Worm (Caenorhabditis elegans) whole organism, L1 larva: ENCODE data around the gene F17H10.1.

Experiments used
- C34B4.2 ChIP-seq: sonication (generic microtip); optimal IDR thresholded peaks from 2 replicates; lab custom pipeline; 2017; ENCODE audit warnings: mild to moderate bottlenecking, missing genetic modification characterization, missing compliant biosample characterization
- ceh-82 ChIP-seq, 3 experiments: fragments of 150-350 bp in 1 of 3; sonication (generic microtip) in 2 of 3; optimal IDR thresholded peaks; 2 replicates each; lab custom pipeline; 2014 to 2017; ENCODE audit warnings: missing biosample characterization in 3 of 3, missing genetic modification characterization in 3 of 3
- ces-1 ChIP-seq: fragments of 150-350 bp; optimal IDR thresholded peaks from 2 replicates; lab custom pipeline; 2014; ENCODE audit warnings: missing biosample characterization, missing genetic modification reagents, missing genetic modification characterization
- efl-3 ChIP-seq: fragments of 200-800 bp; sonication (Bioruptor generic); optimal IDR thresholded peaks from 2 replicates; lab custom pipeline; 2018; ENCODE audit warnings: mild to moderate bottlenecking, missing genetic modification characterization, missing compliant biosample characterization
- lsy-2 ChIP-seq, 2 experiments: fragments of 150-350 bp; optimal IDR thresholded peaks; 2 replicates each; lab custom pipeline; 2014; ENCODE audit warnings: missing biosample characterization in 2 of 2, missing genetic modification characterization in 2 of 2
- nhr-28 ChIP-seq: fragments of 150-350 bp; optimal IDR thresholded peaks from 2 replicates; lab custom pipeline; 2014; ENCODE audit warnings: missing biosample characterization, missing genetic modification characterization
- nhr-47 ChIP-seq: sonication (generic microtip); optimal IDR thresholded peaks from 2 replicates; lab custom pipeline; 2016; ENCODE audit warnings: mild to moderate bottlenecking, missing genetic modification characterization, moderate library complexity, missing compliant biosample characterization
- snu-23 ChIP-seq: sonication (generic microtip); optimal IDR thresholded peaks from 2 replicates; lab custom pipeline; 2016; ENCODE audit warnings: missing genetic modification characterization, missing compliant biosample characterization
- sox-4 ChIP-seq: sonication (generic microtip); optimal IDR thresholded peaks from 2 replicates; lab custom pipeline; 2016; ENCODE audit warnings: missing genetic modification characterization, missing compliant biosample characterization
- zag-1 ChIP-seq: fragments of 150-350 bp; optimal IDR thresholded peaks from 2 replicates; lab custom pipeline; 2014; ENCODE audit warnings: missing biosample characterization, missing genetic modification characterization
- ztf-11 ChIP-seq, 2 experiments: sonication (generic microtip); optimal IDR thresholded peaks; 2 replicates each; lab custom pipeline; 2016 to 2017; ENCODE audit warnings: missing genetic modification characterization in 2 of 2, missing biosample characterization in 1 of 2, missing compliant biosample characterization in 1 of 2

DNA sequence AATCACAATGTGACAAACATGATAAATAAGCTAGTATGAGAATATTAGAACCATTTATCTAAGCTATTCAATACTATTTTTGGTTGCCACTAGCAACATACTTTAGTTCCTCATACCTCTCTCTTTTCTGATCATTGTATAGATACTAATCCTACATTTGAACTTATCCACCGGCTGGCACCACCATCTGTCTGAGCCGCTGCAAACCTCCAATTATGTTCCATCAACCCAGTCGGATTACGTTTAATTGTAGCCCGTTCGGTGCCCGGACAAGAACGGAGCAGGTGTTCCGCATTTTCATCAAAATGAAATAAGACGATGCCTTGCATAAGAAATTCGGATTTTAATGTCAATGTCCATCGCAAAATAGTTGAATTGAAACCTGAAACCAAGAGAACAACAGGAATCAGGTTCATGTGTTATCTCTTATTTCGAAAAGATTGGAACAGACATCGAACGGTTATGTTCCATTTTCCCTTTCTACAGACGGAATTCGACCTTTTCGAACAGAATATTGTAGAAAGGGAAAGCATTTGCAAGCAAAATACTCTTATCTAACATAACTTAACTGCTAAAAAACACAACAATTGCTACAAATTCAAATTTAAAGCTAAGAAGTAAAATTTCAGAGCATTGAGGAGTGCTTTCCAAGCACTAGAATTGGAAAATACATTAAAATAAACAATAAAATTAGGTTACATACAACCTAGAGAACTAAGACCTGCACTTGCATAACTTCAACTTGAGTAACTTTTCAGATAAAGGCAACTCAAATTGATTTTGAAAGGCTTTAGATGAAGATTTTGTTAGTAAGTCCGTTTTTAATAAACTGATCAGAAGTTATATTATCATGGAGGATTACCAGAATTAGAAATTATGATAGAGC lies 41.2 kb downstream of the F17H10.1 start:
- TF ChIP-seq nhr-28 (tag; lab: Kevin White, UChicago), result no peak
- TF ChIP-seq sox-4 (tag; lab: Kevin White, UChicago), result no peak
- no peak for TF ChIP-seq C34B4.2 (tag; lab: Kevin White, UChicago)
- no peak for TF ChIP-seq zag-1 (tag; lab: Kevin White, UChicago)
- no peak for TF ChIP-seq ceh-82 (tag; optimal IDR thresholded peaks at IDR 0.05; lab: Kevin White, UChicago)
- no peak for TF ChIP-seq nhr-47 (tag; lab: Kevin White, UChicago)
- no peak for TF ChIP-seq efl-3 (GFP tag; lab: Kevin White, UChicago)
- TF ChIP-seq snu-23 (GFP tag; lab: Kevin White, UChicago), result no peak
- TF ChIP-seq ces-1 (GFP tag; lab: Kevin White, UChicago), result no peak
- TF ChIP-seq lsy-2 (tag; optimal IDR thresholded peaks at IDR 0.05; lab: Kevin White, UChicago), result no peak
- no peak for TF ChIP-seq ztf-11 (tag; optimal IDR thresholded peaks at IDR 0.05; lab: Kevin White, UChicago)
